Fruit fly (Drosophila melanogaster): ENCODE results near the gene form3.

DNA sequence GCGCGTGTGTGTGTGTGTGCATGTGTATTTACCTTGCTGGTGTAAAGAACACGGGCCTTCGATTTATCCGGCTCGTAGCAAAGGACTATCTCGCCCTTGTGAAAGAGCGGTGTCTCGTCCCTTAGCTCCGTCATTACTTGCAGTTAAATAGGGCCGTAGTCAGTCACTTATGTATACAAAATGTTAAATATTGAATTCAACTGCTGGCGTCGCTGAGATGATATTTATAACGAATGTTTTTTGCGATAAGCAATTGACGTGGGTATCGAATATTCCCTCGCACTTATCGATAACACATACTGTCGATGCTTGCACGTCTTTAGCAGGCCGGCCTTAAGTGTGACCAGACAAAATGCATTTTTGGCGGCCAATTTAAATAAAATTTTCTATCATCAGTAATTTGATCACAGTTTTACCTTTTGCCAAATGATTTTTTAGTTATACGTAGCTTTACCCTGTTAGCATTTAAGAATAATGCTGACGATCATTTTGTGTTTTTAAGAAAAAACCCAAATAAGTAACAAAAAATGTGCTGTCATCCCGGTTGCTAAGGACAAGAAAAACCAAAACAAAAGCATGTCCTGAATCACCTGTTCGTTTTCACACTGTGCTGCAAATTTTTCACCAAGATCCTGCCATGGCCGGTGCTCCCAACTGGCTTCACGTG, 30.8 kb downstream of the form3 start, which contains the start of the genes msl-3 and BBS1:
- TF ChIP-seq CG8478 (optimal IDR thresholded peaks at IDR 0.05) (no peak), CTCF (optimal IDR thresholded peaks at IDR 0.05) (no peak)

Data from S2 (cell line).